Fruit fly (Drosophila melanogaster): Measurements from ENCODE around the gene CG11398.
A peak's percentile ranks its signal among the peaks of the same experiment; 100 is the strongest.

The CG11398 gene

DNA sequence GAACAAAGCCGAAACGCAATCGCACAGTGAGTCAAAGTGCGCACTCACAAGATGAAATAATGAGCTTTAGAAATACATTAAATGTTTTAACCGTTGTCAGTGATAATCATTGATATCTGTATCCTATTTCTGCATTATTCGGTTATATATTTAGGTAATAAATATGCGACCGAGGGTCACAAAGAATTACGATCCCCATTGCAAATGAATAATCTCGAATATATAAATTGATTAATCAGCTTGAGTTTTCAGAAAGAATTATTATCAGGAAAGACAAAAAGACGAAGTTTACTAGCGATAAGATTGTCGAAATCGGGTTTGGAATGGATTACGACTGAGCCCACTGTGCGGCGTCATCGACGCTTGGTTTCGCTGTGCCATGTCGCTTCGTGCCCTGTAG lies 43.9 kb downstream of the CG11398 start (continued):
- TF ChIP-seq Ets65A (GFP tag) = peak; percentile 60
- TF ChIP-seq CrebB (tag; optimal IDR thresholded peaks at IDR 0.05) = no peak
- peak; percentile 47 for TF ChIP-seq CG4328 (GFP tag; optimal IDR thresholded peaks at IDR 0.05)
- TF ChIP-seq dysf (GFP tag; IDR thresholded peaks at IDR 0.05) = peak; percentile 66; the same call in 2 of the 3 replicates
- no peak for TF ChIP-seq CG11696 (GFP tag; IDR thresholded peaks at IDR 0.05)

- TF ChIP-seq CG2678 (tag; optimal IDR thresholded peaks at IDR 0.05) = peak; percentile 27
- no peak for TF ChIP-seq vvl (GFP tag; IDR thresholded peaks at IDR 0.05)
- no peak for TF ChIP-seq CG32772 (GFP tag; IDR thresholded peaks at IDR 0.05)
- peak; percentile 31; the same call in 1 of the 3 replicates for TF ChIP-seq row (GFP tag; IDR thresholded peaks at IDR 0.05)
- TF ChIP-seq CG11723 (GFP tag; optimal IDR thresholded peaks at IDR 0.05) = no peak
- peak; percentile 85 for TF ChIP-seq D19B (GFP tag; optimal IDR thresholded peaks at IDR 0.05)
- TF ChIP-seq CG12155 (GFP tag; optimal IDR thresholded peaks at IDR 0.05) = no peak
- TF ChIP-seq CG17385 (GFP tag; optimal IDR thresholded peaks at IDR 0.05) = no peak
- TF ChIP-seq Atf-2 (GFP tag; optimal IDR thresholded peaks at IDR 0.05) = no peak
- TF ChIP-seq CG3995 (GFP tag; optimal IDR thresholded peaks at IDR 0.05) = peak; percentile 3
- TF ChIP-seq CG34376 (GFP tag; optimal IDR thresholded peaks at IDR 0.05) = peak; percentile 68
- TF ChIP-seq ro (GFP tag; IDR thresholded peaks at IDR 0.05) = no peak
- peak; percentile 12 for TF ChIP-seq CG9727 (GFP tag; optimal IDR thresholded peaks at IDR 0.05)
- TF ChIP-seq CG11247 (GFP tag; IDR thresholded peaks at IDR 0.05) = no peak
- 0 out of 2 replicates have a peak, but pooled peaks have one; percentile 7 for TF ChIP-seq tna (GFP tag; IDR thresholded peaks at IDR 0.05; ENCODE audit: partially characterized antibody)
- TF ChIP-seq exex (tag; optimal IDR thresholded peaks at IDR 0.05) = peak; percentile 66
- TF ChIP-seq Ets65A (GFP tag) = peak; percentile 31
- TF ChIP-seq CG18599 (GFP tag; optimal IDR thresholded peaks at IDR 0.05) = peak; percentile 16
These were observed 44.7 kb downstream of the CG11398 start, which contains the start of gene CG11378 for dm6 chrX:1170117-1170878. Gene CG11378, plus strand, starts transcription at chrX:1170828.

Measured in whole organism, embryonic.